Worm (Caenorhabditis elegans): Measurements from ENCODE around the gene C33F10.11.

DNA sequence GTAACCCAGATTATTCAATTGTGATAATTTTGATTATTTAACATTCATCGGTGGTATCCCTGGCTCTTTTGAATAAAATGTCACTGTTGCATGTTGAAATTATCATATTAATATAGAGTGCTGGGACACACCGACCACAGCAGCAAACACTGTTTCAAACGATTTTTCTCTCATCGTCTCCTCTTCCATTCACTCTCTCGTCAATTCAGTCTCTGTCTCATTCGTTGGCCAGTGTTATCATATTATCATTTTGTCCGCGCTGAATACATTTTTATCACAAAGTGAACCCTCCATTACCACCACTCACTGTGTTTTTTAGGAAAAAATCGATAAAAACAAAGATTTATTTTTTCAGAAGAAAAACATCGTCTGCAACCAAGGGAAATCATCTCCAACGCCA, 22.4 kb upstream of the C33F10.11 start:
- TF ChIP-seq sdz-38 (tag; optimal IDR thresholded peaks at IDR 0.05) (no peak), dpff-1 (tag; optimal IDR thresholded peaks at IDR 0.05) (no peak), pha-4 (tag; optimal IDR thresholded peaks at IDR 0.05) (no peak), ceh-79 (tag; optimal IDR thresholded peaks at IDR 0.05) (no peak), nfyb-1 (GFP tag; IDR thresholded peaks at IDR 0.05) (no peak), unc-62 (GFP tag; optimal IDR thresholded peaks at IDR 0.05) (no peak)
